Fruit fly (Drosophila melanogaster) whole organism: ENCODE data around the gene Gr8a.

ENCODE experiments used
- CG8478 ChIP-seq: fragments of >200 bp; optimal IDR thresholded peaks from 2 replicates; lab custom pipeline; 2018; ENCODE audit warnings: inconsistent platforms
- Dll ChIP-seq: fragments of >200 bp; optimal IDR thresholded peaks from 2 replicates; lab custom pipeline; 2017
- pan ChIP-seq: fragments of >200 bp; optimal IDR thresholded peaks from 2 replicates; lab custom pipeline; 2017
- psq ChIP-seq: fragments of >200 bp; optimal IDR thresholded peaks from 2 replicates; lab custom pipeline; 2017
- usp ChIP-seq: fragments of >200 bp; optimal IDR thresholded peaks from 2 replicates; lab custom pipeline; 2017; ENCODE audit warnings: missing biosample characterization, missing genetic modification characterization, mixed read lengths

DNA sequence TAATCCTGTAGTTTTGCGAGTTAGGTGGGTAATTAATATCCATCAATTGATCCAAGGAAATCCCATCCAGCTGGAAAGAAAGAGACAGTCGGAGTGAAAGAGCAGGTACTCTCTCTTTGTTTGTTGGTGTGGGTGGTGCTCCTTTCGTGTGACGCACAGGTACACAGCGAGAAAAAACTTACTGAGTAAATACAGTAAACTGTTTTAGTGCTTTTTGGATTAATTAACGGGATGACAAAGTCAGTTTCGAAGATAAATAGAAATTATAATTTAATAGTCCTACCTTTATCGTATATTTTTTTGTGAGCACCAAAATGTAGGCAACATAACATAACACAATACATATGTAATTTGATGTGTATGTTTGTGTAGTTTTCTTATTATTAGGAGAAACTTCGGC lies 21.1 kb downstream of the Gr8a start:
- no peak for TF ChIP-seq CG8478
- no peak for TF ChIP-seq usp
- no peak for TF ChIP-seq psq (lab: Kevin White, UChicago)
- no peak for TF ChIP-seq Dll (lab: Kevin White, UChicago)
- TF ChIP-seq pan = no peak
